Worm (Caenorhabditis elegans) whole organism, early embryonic: Measurements from ENCODE around the gene C49F5.13.

Experiments used
- F13C5.2 ChIP-seq: sonication (generic microtip); optimal IDR thresholded peaks from 2 replicates; lab custom pipeline; 2017; ENCODE audit warnings: mild to moderate bottlenecking, missing genetic modification characterization, inconsistent platforms, missing compliant biosample characterization
- aly-1 ChIP-seq: sonication (generic microtip); optimal IDR thresholded peaks from 2 replicates; lab custom pipeline; 2016; ENCODE audit warnings: missing genetic modification characterization, missing compliant biosample characterization
- ama-1 ChIP-seq: fragments of 150-350 bp; optimal IDR thresholded peaks from 2 replicates; lab custom pipeline; 2014
- ceh-13 ChIP-seq: fragments of 200-800 bp; sonication (Bioruptor generic); optimal IDR thresholded peaks from 2 replicates; lab custom pipeline; 2018; ENCODE audit warnings: mild to moderate bottlenecking, missing genetic modification characterization, missing compliant biosample characterization
- ceh-36 ChIP-seq: sonication (generic microtip); optimal IDR thresholded peaks from 2 replicates; lab custom pipeline; 2016; ENCODE audit warnings: missing genetic modification characterization, inconsistent platforms, missing compliant biosample characterization
- flt-1 ChIP-seq: fragments of 200-800 bp; sonication (Bioruptor generic); IDR thresholded peaks from 2 replicates; pipeline ENCODE4 v1.3.6; 2022; ENCODE audit warnings: missing genetic modification characterization, missing compliant biosample characterization
- hmg-4 ChIP-seq: fragments of 200-800 bp; sonication (Bioruptor generic); optimal IDR thresholded peaks from 2 replicates; lab custom pipeline; 2018; ENCODE audit warnings: mild to moderate bottlenecking, missing genetic modification characterization, missing compliant biosample characterization
- pes-1 ChIP-seq: fragments of 200-800 bp; sonication (Bioruptor generic); IDR thresholded peaks from 2 replicates; pipeline ENCODE4 v1.3.6; 2022; ENCODE audit warnings: missing genetic modification reagents, missing genetic modification characterization, missing compliant biosample characterization
- scrt-1 ChIP-seq: fragments of 200-800 bp; sonication (Bioruptor generic); IDR thresholded peaks from 2 replicates; pipeline ENCODE4 v1.3.6; 2022; ENCODE audit warnings: missing genetic modification characterization, missing compliant biosample characterization
- sea-1 ChIP-seq: fragments of 200-800 bp; sonication (Bioruptor generic); conservative IDR thresholded peaks from 2 replicates; pipeline ENCODE4 v1.3.6; 2022; ENCODE audit warnings: missing genetic modification characterization, missing compliant biosample characterization
- tbx-11 ChIP-seq: fragments of 200-800 bp; sonication (Bioruptor generic); IDR thresholded peaks from 2 replicates; pipeline ENCODE4 v1.3.6; 2022; ENCODE audit warnings: missing genetic modification characterization, missing compliant biosample characterization
- tbx-37 ChIP-seq: fragments of 200-800 bp; sonication (Bioruptor generic); conservative IDR thresholded peaks from 2 replicates; pipeline ENCODE4 v1.3.6; 2022; ENCODE audit warnings: missing genetic modification reagents, missing genetic modification characterization, missing compliant biosample characterization
- tra-4 ChIP-seq: sonication (generic microtip); optimal IDR thresholded peaks from 2 replicates; lab custom pipeline; 2017; ENCODE audit warnings: missing genetic modification characterization, missing compliant biosample characterization

ce11 chrX:11985887-11986286 is 24.7 kb downstream of the C49F5.13 start, which contains the start of gene C49F5.5:
- no peak for TF ChIP-seq aly-1
- TF ChIP-seq tbx-11 (GFP tag; lab: Robert Waterston, UW): no peak
- TF ChIP-seq hmg-4 (GFP tag; lab: Kevin White, UChicago): no peak
- TF ChIP-seq sea-1: no peak
- TF ChIP-seq flt-1: no peak
- TF ChIP-seq tra-4 (tag; lab: Kevin White, UChicago): no peak
- TF ChIP-seq ama-1 (lab: Kevin White, UChicago): no peak
- TF ChIP-seq scrt-1 (GFP tag; lab: Robert Waterston, UW): no peak
- no peak for TF ChIP-seq pes-1
- TF ChIP-seq tbx-37: no peak
- no peak for TF ChIP-seq F13C5.2 (tag; lab: Kevin White, UChicago)
- TF ChIP-seq ceh-13: no peak
- TF ChIP-seq ceh-36 (tag; lab: Kevin White, UChicago): no peak
